Fruit fly (Drosophila melanogaster): ENCODE data around the gene CG31156.

Gene CG31156

dm6 chr3R:22625514-22626333 is 12.3 kb upstream of the CG31156 start (continued):
- TF ChIP-seq Doc3 (GFP tag; IDR thresholded peaks at IDR 0.05; ENCODE audit: partially characterized antibody) (no peak), ind (GFP tag; optimal IDR thresholded peaks at IDR 0.05) (peak; percentile 16), slbo (GFP tag; IDR thresholded peaks at IDR 0.05) (no peak), CG11560 (tag; IDR thresholded peaks at IDR 0.05) (no peak), z (GFP tag; IDR thresholded peaks at IDR 0.05) (no peak), CG11085 (GFP tag; IDR thresholded peaks at IDR 0.05) (no peak), crp (GFP tag; optimal IDR thresholded peaks at IDR 0.05) (no peak), CG2116 (GFP tag; optimal IDR thresholded peaks at IDR 0.05) (no peak), CG16813 (GFP tag; IDR thresholded peaks at IDR 0.05; ENCODE audit: partially characterized antibody) (no peak), CG1024 (GFP tag; IDR thresholded peaks at IDR 0.05) (no peak), Rx (GFP tag; IDR thresholded peaks at IDR 0.05) (no peak), Meics (GFP tag; optimal IDR thresholded peaks at IDR 0.05) (peak; percentile 52), CG1832 (GFP tag; optimal IDR thresholded peaks at IDR 0.05) (no peak), gro (GFP tag; optimal IDR thresholded peaks at IDR 0.05) (no peak), Ets65A (GFP tag) (no peak), Oli (tag; optimal IDR thresholded peaks at IDR 0.05) (peak; percentile 62), Antp (GFP tag; optimal IDR thresholded peaks at IDR 0.05) (no peak), schlank (tag; optimal IDR thresholded peaks at IDR 0.05) (no peak), zen (tag; optimal IDR thresholded peaks at IDR 0.05) (no peak), Atf-2 (GFP tag; optimal IDR thresholded peaks at IDR 0.05) (no peak), knrl (GFP tag; IDR thresholded peaks at IDR 0.05; ENCODE audit: partially characterized antibody) (no peak), so (GFP tag; IDR thresholded peaks at IDR 0.05) (no peak), NK7.1 (GFP tag; optimal IDR thresholded peaks at IDR 0.05) (no peak), rib (GFP tag; IDR thresholded peaks at IDR 0.05) (no peak), CG4820 (GFP tag; optimal IDR thresholded peaks at IDR 0.05) (peak; percentile 11), gcm (GFP tag; optimal IDR thresholded peaks at IDR 0.05) (peak; percentile 38), Awh (GFP tag; IDR thresholded peaks at IDR 0.05) (no peak), hb (GFP tag; IDR thresholded peaks at IDR 0.05; ENCODE audit: partially characterized antibody) (no peak), gt (GFP tag; IDR thresholded peaks at IDR 0.05) (no peak), CG6765 (GFP tag; optimal IDR thresholded peaks at IDR 0.05) (no peak), CG11247 (GFP tag; IDR thresholded peaks at IDR 0.05) (no peak), aop (GFP tag; IDR thresholded peaks at IDR 0.05) (no peak), CG15011 (GFP tag; optimal IDR thresholded peaks at IDR 0.05) (peak; percentile 23), chif (GFP tag; optimal IDR thresholded peaks at IDR 0.05) (no peak), C15 (GFP tag; IDR thresholded peaks at IDR 0.05) (no peak), CG12299 (tag; optimal IDR thresholded peaks at IDR 0.05) (no peak), MESR4 (GFP tag; optimal IDR thresholded peaks at IDR 0.05) (no peak), gcm2 (GFP tag; optimal IDR thresholded peaks at IDR 0.05) (no peak), CG6791 (GFP tag; IDR thresholded peaks at IDR 0.05; ENCODE audit: partially characterized antibody) (no peak), Camta (GFP tag; optimal IDR thresholded peaks at IDR 0.05) (no peak), twi (tag; optimal IDR thresholded peaks at IDR 0.05) (peak; percentile 4), CG17829 (tag; optimal IDR thresholded peaks at IDR 0.05) (peak; percentile 25), Nf-YA (GFP tag; IDR thresholded peaks at IDR 0.05) (no peak), cad (GFP tag; optimal IDR thresholded peaks at IDR 0.05) (no peak), emc (GFP tag; optimal IDR thresholded peaks at IDR 0.05) (no peak), CG7372 (GFP tag; IDR thresholded peaks at IDR 0.05) (no peak), CG15269 (tag; optimal IDR thresholded peaks at IDR 0.05) (no peak), ERR (GFP tag; optimal IDR thresholded peaks at IDR 0.05) (no peak), CG4617 (GFP tag; optimal IDR thresholded peaks at IDR 0.05; ENCODE audit: borderline replicate concordance) (no peak), CG6854 (GFP tag; optimal IDR thresholded peaks at IDR 0.05) (no peak), Hmx (GFP tag; optimal IDR thresholded peaks at IDR 0.05) (no peak)
